Worm (Caenorhabditis elegans): ENCODE measurements around the gene sma-6.

ce11 chrII:6306125-6306524, 18.2 kb upstream of the sma-6 start, which contains the start of gene C29F5.8:
- no peak for TF ChIP-seq dao-5 (tag; optimal IDR thresholded peaks at IDR 0.05)
- TF ChIP-seq him-1 (tag; optimal IDR thresholded peaks at IDR 0.05): no peak
- TF ChIP-seq W03F9.2 (tag; optimal IDR thresholded peaks at IDR 0.05): no peak

Measured in whole organism, L4/young adult.